Fruit fly (Drosophila melanogaster): ENCODE results near the gene CG5973.

- TF ChIP-seq h (GFP tag; optimal IDR thresholded peaks at IDR 0.05) (no peak), usp (GFP tag; optimal IDR thresholded peaks at IDR 0.05) (no peak), rgr (GFP tag; optimal IDR thresholded peaks at IDR 0.05) (no peak), Abd-B (GFP tag; optimal IDR thresholded peaks at IDR 0.05) (no peak), Dfd (GFP tag; optimal IDR thresholded peaks at IDR 0.05) (no peak), Sp1 (GFP tag; optimal IDR thresholded peaks at IDR 0.05) (no peak), Hnf4 (GFP tag; optimal IDR thresholded peaks at IDR 0.05) (no peak)
Measured at dm6 chr2L:7473248-7473647, 36.0 kb downstream of the CG5973 start.
